Worm (Caenorhabditis elegans) whole organism, L2 larva: Measurements from ENCODE around the gene C18C4.7.

Experiments used
- aly-2 ChIP-seq: fragments of 150-350 bp; optimal IDR thresholded peaks from 2 replicates; lab custom pipeline; 2014; ENCODE audit warnings: missing biosample characterization, missing genetic modification characterization
- ceh-82 ChIP-seq: fragments of 150-350 bp; optimal IDR thresholded peaks from 2 replicates; lab custom pipeline; 2014; ENCODE audit warnings: missing biosample characterization, missing genetic modification characterization
- mdl-1 ChIP-seq, 2 experiments: fragments of 150-350 bp in 1 of 2; sonication (generic microtip) in 1 of 2; optimal IDR thresholded peaks; 2 replicates each; lab custom pipeline; 2017; ENCODE audit warnings: missing biosample characterization in 2 of 2, missing genetic modification characterization in 2 of 2
- nhr-77 ChIP-seq: fragments of 150-350 bp; optimal IDR thresholded peaks from 2 replicates; lab custom pipeline; 2014; ENCODE audit warnings: missing biosample characterization, missing genetic modification characterization

ce11 chrV:5533755-5534154 lies 33.3 kb downstream of the C18C4.7 start, which contains the start of gene grl-1:
- no peak for TF ChIP-seq aly-2 (tag; lab: Kevin White, UChicago)
- TF ChIP-seq mdl-1 (tag; optimal IDR thresholded peaks at IDR 0.05; lab: Kevin White, UChicago), result no peak
- TF ChIP-seq ceh-82 (tag; lab: Kevin White, UChicago), result no peak
- TF ChIP-seq nhr-77 (tag; lab: Kevin White, UChicago), result no peak
